Fruit fly (Drosophila melanogaster) whole organism, embryonic: ENCODE data around the gene CG7742.

Source experiments
- Abd-B ChIP-seq: fragments of 200-800 bp; sonication (Bioruptor generic); optimal IDR thresholded peaks from 2 replicates; lab custom pipeline; 2018; ENCODE audit warnings: missing biosample characterization, mild to moderate bottlenecking, missing genetic modification characterization, moderate library complexity
- Atf3 ChIP-seq: fragments of 200-800 bp; sonication (Bioruptor generic); optimal IDR thresholded peaks from 3 replicates; lab custom pipeline; 2016; ENCODE audit warnings: missing biosample characterization, missing genetic modification characterization
- CG10321 ChIP-seq: fragments of 200-800 bp; sonication (Bioruptor generic); IDR thresholded peaks from 2 replicates; pipeline ENCODE4 v1.3.6; 2022; ENCODE audit warnings: missing biosample characterization, missing genetic modification characterization
- CG10543 ChIP-seq: fragments of 200-800 bp; sonication (Bioruptor generic); optimal IDR thresholded peaks from 3 replicates; lab custom pipeline; 2017; ENCODE audit warnings: missing biosample characterization, mild to moderate bottlenecking, missing genetic modification characterization, moderate library complexity
- CG11398 ChIP-seq: fragments of 200-800 bp; sonication (Bioruptor generic); optimal IDR thresholded peaks from 2 replicates; lab custom pipeline; 2016; ENCODE audit warnings: missing biosample characterization, missing genetic modification characterization
- CG13123 ChIP-seq: fragments of 200-800 bp; sonication (Bioruptor generic); optimal IDR thresholded peaks from 2 replicates; lab custom pipeline; 2016; ENCODE audit warnings: missing biosample characterization, missing genetic modification characterization
- CG14860 ChIP-seq: fragments of 200-800 bp; sonication (Bioruptor generic); IDR thresholded peaks from 3 replicates; pipeline ENCODE4 v1.3.6; 2022; ENCODE audit warnings: missing biosample characterization, missing genetic modification characterization; ENCODE audit not compliant: partially characterized antibody
- CG1792 ChIP-seq: fragments of 200-800 bp; sonication (Bioruptor generic); optimal IDR thresholded peaks from 2 replicates; lab custom pipeline; 2016; ENCODE audit warnings: missing biosample characterization, missing genetic modification characterization
- CG18599 ChIP-seq: fragments of 200-800 bp; sonication (Bioruptor generic); optimal IDR thresholded peaks from 3 replicates; lab custom pipeline; 2017; ENCODE audit warnings: missing biosample characterization, missing genetic modification characterization, mild to moderate bottlenecking, moderate library complexity, missing genetic modification reagents
- CG2678 ChIP-seq: fragments of 200-800 bp; sonication (Bioruptor generic); optimal IDR thresholded peaks from 3 replicates; lab custom pipeline; 2019; ENCODE audit warnings: missing biosample characterization, mild to moderate bottlenecking, missing genetic modification characterization, moderate library complexity
- CG32767 ChIP-seq: fragments of 200-800 bp; sonication (Bioruptor generic); IDR thresholded peaks from 2 replicates; pipeline ENCODE4 v1.3.6; 2022; ENCODE audit warnings: missing biosample characterization, missing genetic modification characterization
- CG3407 ChIP-seq: fragments of 200-800 bp; sonication (Bioruptor generic); optimal IDR thresholded peaks from 2 replicates; lab custom pipeline; 2018; ENCODE audit warnings: missing biosample characterization, mild to moderate bottlenecking, missing genetic modification characterization
- CG3726 ChIP-seq: fragments of 200-800 bp; sonication (Bioruptor generic); IDR thresholded peaks from 3 replicates; pipeline ENCODE4, ENCODE4 v1.3.6; 2022; ENCODE audit warnings: missing biosample characterization, missing genetic modification characterization
- CG4328 ChIP-seq: fragments of 200-800 bp; sonication (Bioruptor generic); optimal IDR thresholded peaks from 3 replicates; lab custom pipeline; 2017; ENCODE audit warnings: missing biosample characterization, missing genetic modification reagents, missing genetic modification characterization
- CG5180 ChIP-seq: fragments of 200-800 bp; sonication (Bioruptor generic); optimal IDR thresholded peaks from 3 replicates; lab custom pipeline; 2017; ENCODE audit warnings: missing biosample characterization, missing genetic modification characterization, mild to moderate bottlenecking, moderate library complexity, missing genetic modification reagents
- CG5245 ChIP-seq: fragments of 200-800 bp; sonication (Bioruptor generic); optimal IDR thresholded peaks from 3 replicates; lab custom pipeline; 2016; ENCODE audit warnings: missing biosample characterization, missing genetic modification characterization
- CG7786 ChIP-seq: fragments of 200-800 bp; sonication (Bioruptor generic); optimal IDR thresholded peaks from 2 replicates; lab custom pipeline; 2016; ENCODE audit warnings: missing biosample characterization, missing genetic modification characterization
- CG7839 ChIP-seq: fragments of 200-800 bp; sonication (Bioruptor generic); optimal IDR thresholded peaks from 3 replicates; lab custom pipeline; 2018; ENCODE audit warnings: missing biosample characterization, mild to moderate bottlenecking, missing genetic modification characterization, moderate library complexity
- Camta ChIP-seq: fragments of 200-800 bp; sonication (Bioruptor generic); optimal IDR thresholded peaks from 2 replicates; lab custom pipeline; 2016; ENCODE audit warnings: missing biosample characterization, missing genetic modification characterization
- Dfd ChIP-seq, 2 experiments: fragments of >200 bp; optimal IDR thresholded peaks; 2 replicates each; lab custom pipeline; 2017; ENCODE audit warnings: missing biosample characterization in 2 of 2, missing genetic modification characterization in 2 of 2
- ERR ChIP-seq: fragments of 200-800 bp; sonication (Bioruptor generic); optimal IDR thresholded peaks from 2 replicates; lab custom pipeline; 2016; ENCODE audit warnings: missing biosample characterization, missing genetic modification characterization
- Elba2 ChIP-seq: fragments of 200-800 bp; sonication (Bioruptor generic); optimal IDR thresholded peaks from 3 replicates; lab custom pipeline; 2016; ENCODE audit warnings: missing biosample characterization, missing genetic modification characterization
- H2.0 ChIP-seq: fragments of 200-800 bp; sonication (Bioruptor generic); IDR thresholded peaks from 2 replicates; pipeline ENCODE4 v1.3.6; 2022; ENCODE audit warnings: missing biosample characterization, missing genetic modification characterization
- Hey ChIP-seq: fragments of 200-800 bp; sonication (Bioruptor generic); optimal IDR thresholded peaks from 3 replicates; lab custom pipeline; 2018; ENCODE audit warnings: missing biosample characterization, mild to moderate bottlenecking, missing genetic modification characterization
- Hmr ChIP-seq: fragments of 200-800 bp; sonication (Bioruptor generic); optimal IDR thresholded peaks from 3 replicates; lab custom pipeline; 2017; ENCODE audit warnings: mild to moderate bottlenecking, missing biosample characterization, missing genetic modification reagents, missing genetic modification characterization
- Mrtf ChIP-seq: fragments of 200-800 bp; sonication (Bioruptor generic); IDR thresholded peaks from 3 replicates; pipeline ENCODE4 v1.3.6; 2022; ENCODE audit warnings: missing biosample characterization, missing genetic modification characterization
- Nf-YB ChIP-seq: fragments of 200-800 bp; sonication (Bioruptor generic); optimal IDR thresholded peaks from 3 replicates; lab custom pipeline; 2019; ENCODE audit warnings: missing biosample characterization, mild to moderate bottlenecking, missing genetic modification characterization, moderate library complexity
- Poxn ChIP-seq: fragments of 200-800 bp; sonication (Bioruptor generic); IDR thresholded peaks from 2 replicates; pipeline ENCODE4 v1.3.6; 2022; ENCODE audit warnings: missing biosample characterization, missing genetic modification characterization
- Taf1 ChIP-seq: fragments of 200-800 bp; sonication (Bioruptor generic); IDR thresholded peaks from 2 replicates; pipeline ENCODE4 v1.3.6; 2022; ENCODE audit warnings: missing biosample characterization, missing genetic modification characterization
- Trl ChIP-seq, 3 experiments: fragments of >200 bp in 2 of 3; fragments of 200-800 bp in 1 of 3; sonication (Bioruptor generic) in 1 of 3; optimal IDR thresholded peaks; 2 replicates in 1 of 3; 3 replicates in 2 of 3; lab custom pipeline; 2016 to 2017; ENCODE audit warnings: missing biosample characterization in 1 of 3, missing genetic modification characterization in 1 of 3
- Vsx1 ChIP-seq: fragments of 200-800 bp; sonication (Bioruptor generic); optimal IDR thresholded peaks from 2 replicates; lab custom pipeline; 2017; ENCODE audit warnings: missing biosample characterization, mild to moderate bottlenecking, missing genetic modification characterization, missing genetic modification reagents
- ac ChIP-seq: fragments of 200-800 bp; sonication (Bioruptor generic); optimal IDR thresholded peaks from 3 replicates; lab custom pipeline; 2017; ENCODE audit warnings: missing biosample characterization, mild to moderate bottlenecking, missing genetic modification characterization
- al ChIP-seq: fragments of 200-800 bp; sonication (Bioruptor generic); IDR thresholded peaks from 2 replicates; pipeline ENCODE4 v1.3.6; 2022; ENCODE audit warnings: missing biosample characterization, missing genetic modification characterization
- bab2 ChIP-seq: fragments of 200-800 bp; sonication (Bioruptor generic); optimal IDR thresholded peaks from 2 replicates; lab custom pipeline; 2016; ENCODE audit warnings: missing biosample characterization, missing genetic modification characterization
- btn ChIP-seq: fragments of 200-800 bp; sonication (Bioruptor generic); optimal IDR thresholded peaks from 2 replicates; lab custom pipeline; 2016; ENCODE audit warnings: missing biosample characterization, missing genetic modification characterization
- cg ChIP-seq: fragments of 200-800 bp; sonication (Bioruptor generic); optimal IDR thresholded peaks from 3 replicates; lab custom pipeline; 2019; ENCODE audit warnings: missing biosample characterization, mild to moderate bottlenecking, missing genetic modification characterization, moderate library complexity
- ci ChIP-seq: fragments of 200-800 bp; sonication (Bioruptor generic); IDR thresholded peaks from 3 replicates; pipeline ENCODE4 v1.3.6; 2022; ENCODE audit warnings: missing biosample characterization, missing genetic modification characterization
- exex ChIP-seq: fragments of 200-800 bp; sonication (Bioruptor generic); optimal IDR thresholded peaks from 4 replicates; lab custom pipeline; 2018; ENCODE audit warnings: missing biosample characterization, mild to moderate bottlenecking, missing genetic modification characterization, moderate library complexity
- fd64A ChIP-seq: fragments of 200-800 bp; sonication (Bioruptor generic); optimal IDR thresholded peaks from 3 replicates; lab custom pipeline; 2018; ENCODE audit warnings: missing biosample characterization, mild to moderate bottlenecking, missing genetic modification characterization
- hkb ChIP-seq, 2 experiments: fragments of 200-800 bp in 1 of 2; fragments of >200 bp in 1 of 2; sonication (Bioruptor generic) in 1 of 2; IDR thresholded peaks in 1 of 2; optimal IDR thresholded peaks in 1 of 2; 2 replicates each; pipeline versions ENCODE4 v1.3.6 to Lab custom; 2017 to 2022; ENCODE audit warnings: missing biosample characterization in 1 of 2, missing genetic modification characterization in 1 of 2
- lab ChIP-seq: fragments of 200-800 bp; sonication (Bioruptor generic); optimal IDR thresholded peaks from 3 replicates; lab custom pipeline; 2017; ENCODE audit warnings: missing biosample characterization, missing genetic modification characterization, mild to moderate bottlenecking, moderate library complexity, missing genetic modification reagents
- mld ChIP-seq: fragments of 200-800 bp; sonication (Bioruptor generic); IDR thresholded peaks from 3 replicates; pipeline ENCODE4 v1.3.6; 2022; ENCODE audit warnings: missing biosample characterization, missing genetic modification characterization; ENCODE audit not compliant: partially characterized antibody
- nerfin-2 ChIP-seq: fragments of 200-800 bp; sonication (Bioruptor generic); IDR thresholded peaks from 2 replicates; pipeline ENCODE4 v1.3.6; 2022; ENCODE audit warnings: missing biosample characterization, missing genetic modification characterization; ENCODE audit not compliant: partially characterized antibody
- nom ChIP-seq: fragments of 200-800 bp; sonication (Bioruptor generic); optimal IDR thresholded peaks from 2 replicates; lab custom pipeline; 2017; ENCODE audit warnings: missing biosample characterization, missing genetic modification characterization, mild to moderate bottlenecking, moderate library complexity, missing genetic modification reagents
- onecut ChIP-seq: fragments of 200-800 bp; sonication (Bioruptor generic); IDR thresholded peaks from 2 replicates; pipeline ENCODE4 v1.3.6; 2022; ENCODE audit warnings: missing biosample characterization, missing genetic modification characterization
- psq ChIP-seq: fragments of 200-800 bp; sonication (Bioruptor generic); optimal IDR thresholded peaks from 2 replicates; lab custom pipeline; 2017; ENCODE audit warnings: missing biosample characterization, missing genetic modification characterization
- seq ChIP-seq: fragments of 200-800 bp; sonication (Bioruptor generic); IDR thresholded peaks from 2 replicates; pipeline ENCODE4 v1.3.6; 2022; ENCODE audit warnings: missing biosample characterization, missing genetic modification characterization

CG7742 gene

DNA sequence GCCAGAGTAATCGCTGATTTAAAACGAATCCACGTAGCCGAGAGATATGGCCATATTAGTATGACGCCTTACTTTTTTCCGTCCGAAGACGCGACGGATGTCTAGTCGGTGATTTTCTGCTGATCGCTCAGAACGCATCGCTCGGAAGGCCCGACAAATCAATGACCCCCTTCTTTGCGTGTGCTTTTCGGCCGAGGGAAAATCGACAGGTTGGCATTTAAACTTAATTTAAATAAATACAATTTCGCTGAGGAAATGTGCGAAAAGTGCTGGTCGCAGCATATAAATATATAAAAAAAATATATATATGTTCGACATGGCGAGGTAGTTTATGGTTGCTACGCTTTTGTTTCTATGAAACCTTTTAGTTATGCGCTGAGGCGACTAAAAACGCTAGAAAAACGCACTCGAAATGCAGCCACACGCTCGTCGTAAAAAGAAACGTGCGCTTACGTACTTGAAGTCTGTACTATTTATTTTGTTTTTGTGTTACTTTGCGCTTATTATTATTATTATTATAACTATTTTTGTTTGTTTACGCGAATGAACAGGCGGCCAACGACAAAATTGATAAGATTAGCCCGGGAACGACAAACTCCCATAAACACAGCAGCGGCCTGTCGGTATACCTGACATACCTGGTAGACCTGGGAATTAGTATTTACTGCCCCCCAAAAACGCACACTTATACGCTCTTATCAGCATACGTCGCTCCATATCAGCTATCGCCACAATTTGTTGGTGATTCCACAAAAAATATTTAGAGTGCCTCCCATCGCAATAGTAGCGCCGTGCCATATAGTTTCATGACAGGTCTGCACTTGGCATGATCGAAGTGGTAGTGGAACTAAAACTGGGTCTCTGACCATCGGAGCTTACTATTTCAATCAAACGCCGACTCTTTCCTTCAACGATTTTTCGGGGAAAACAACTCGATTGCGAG is 18.4 kb upstream of the CG7742 start (continued):
- TF ChIP-seq Abd-B (no peak), CG14860 (GFP tag; lab: Robert Waterston, UW) (no peak), Poxn (GFP tag; lab: Robert Waterston, UW) (no peak), CG4328 (GFP tag; lab: Kevin White, UChicago) (no peak), Hmr (GFP tag; lab: Kevin White, UChicago) (no peak), cg (GFP tag; lab: Kevin White, UChicago) (peak; percentile 38), exex (tag; lab: Kevin White, UChicago) (peak; percentile 92), ci (GFP tag; lab: Robert Waterston, UW) (0 out of 3 replicates have a peak, but pooled peaks have one; percentile 21), Nf-YB (GFP tag; lab: Kevin White, UChicago) (no peak), fd64A (no peak), Vsx1 (GFP tag; lab: Kevin White, UChicago) (no peak), Atf3 (GFP tag; lab: Kevin White, UChicago) (no peak), H2.0 (0 out of 2 replicates have a peak, but pooled peaks have one; percentile 5), hkb (optimal IDR thresholded peaks at IDR 0.05; lab: Kevin White, UChicago) (no peak), hkb (GFP tag; IDR thresholded peaks at IDR 0.05; lab: Robert Waterston, UW) (no peak), seq (0 out of 2 replicates have a peak, but pooled peaks have one; percentile 12), bab2 (no peak), CG7786 (GFP tag; lab: Kevin White, UChicago) (no peak), CG2678 (tag; lab: Kevin White, UChicago) (peak; percentile 43), CG11398 (GFP tag; lab: Kevin White, UChicago) (no peak), CG5180 (GFP tag; lab: Kevin White, UChicago) (peak; percentile 44), Hey (tag; lab: Kevin White, UChicago) (peak; percentile 82), CG32767 (GFP tag; lab: Robert Waterston, UW) (no peak), onecut (no peak), CG5245 (GFP tag; lab: Kevin White, UChicago) (no peak), Camta (GFP tag; lab: Kevin White, UChicago) (no peak), CG3407 (GFP tag; lab: Kevin White, UChicago) (no peak), btn (GFP tag; lab: Kevin White, UChicago) (no peak), al (GFP tag; lab: Robert Waterston, UW) (no peak), Elba2 (no peak), lab (GFP tag; lab: Kevin White, UChicago) (peak; percentile 71), mld (GFP tag; lab: Robert Waterston, UW) (0 out of 3 replicates have a peak, but pooled peaks have one; percentile 21), ERR (GFP tag; lab: Kevin White, UChicago) (no peak), nerfin-2 (GFP tag; lab: Robert Waterston, UW) (no peak), CG10543 (GFP tag; lab: Kevin White, UChicago) (peak; percentile 93), nom (GFP tag; lab: Kevin White, UChicago) (no peak), Mrtf (GFP tag; lab: Robert Waterston, UW) (no peak), Dfd (GFP tag; optimal IDR thresholded peaks at IDR 0.05; lab: Kevin White, UChicago) (no peak), psq (GFP tag; lab: Kevin White, UChicago) (no peak), ac (GFP tag; lab: Kevin White, UChicago) (no peak), CG3726 (GFP tag; lab: Robert Waterston, UW) (no peak), Taf1 (GFP tag; lab: Robert Waterston, UW) (no peak), CG1792 (no peak), CG13123 (GFP tag; lab: Kevin White, UChicago) (no peak), CG10321 (GFP tag; lab: Robert Waterston, UW) (no peak), Trl (optimal IDR thresholded peaks at IDR 0.05; lab: Kevin White, UChicago) (no peak), Trl (GFP tag; optimal IDR thresholded peaks at IDR 0.05; lab: Kevin White, UChicago) (no peak), CG7839 (tag; lab: Kevin White, UChicago) (no peak), CG18599 (GFP tag; lab: Kevin White, UChicago) (peak; percentile 47)
